Worm (Caenorhabditis elegans): Measurements from ENCODE around the gene pas-1.
A peak's percentile ranks its signal among the peaks of the same experiment; 100 is the strongest.

The pas-1 gene

ce11 chrV:14422317-14422716, at the start of gene pas-1:
TSS of gene pas-1 (minus strand) at chrV:14422618.
- TF ChIP-seq ama-1 (optimal IDR thresholded peaks at IDR 0.05) (no peak), ets-4 (tag; optimal IDR thresholded peaks at IDR 0.05) (no peak), ceh-48 (tag; optimal IDR thresholded peaks at IDR 0.05) (no peak), syd-9 (tag; optimal IDR thresholded peaks at IDR 0.05) (no peak), ceh-2 (tag; optimal IDR thresholded peaks at IDR 0.05) (no peak), fax-1 (tag; optimal IDR thresholded peaks at IDR 0.05) (no peak), ceh-45 (GFP tag; IDR thresholded peaks at IDR 0.05) (no peak), Y22D7AL.16 (tag; optimal IDR thresholded peaks at IDR 0.05) (no peak), ceh-14 (tag; optimal IDR thresholded peaks at IDR 0.05) (no peak), ceh-6 (GFP tag; optimal IDR thresholded peaks at IDR 0.05) (no peak), ttx-3 (tag; optimal IDR thresholded peaks at IDR 0.05) (no peak), ceh-9 (tag; optimal IDR thresholded peaks at IDR 0.05) (no peak), K02D7.2 (tag; optimal IDR thresholded peaks at IDR 0.05) (no peak), ceh-22 (tag; optimal IDR thresholded peaks at IDR 0.05) (no peak), tbx-7 (tag; optimal IDR thresholded peaks at IDR 0.05) (no peak)

ce11 chrV:14468931-14469330, 46.5 kb upstream of the pas-1 start, which contains the start of gene clec-57:
TSS of gene clec-57 (plus strand) at chrV:14469231.
- TF ChIP-seq ceh-30 (tag; optimal IDR thresholded peaks at IDR 0.05) (no peak), ceh-34 (tag; optimal IDR thresholded peaks at IDR 0.05) (no peak), pqm-1 (tag; optimal IDR thresholded peaks at IDR 0.05) (no peak), ttx-3 (tag; optimal IDR thresholded peaks at IDR 0.05) (no peak), che-1 (tag; optimal IDR thresholded peaks at IDR 0.05) (no peak), tbx-7 (tag; optimal IDR thresholded peaks at IDR 0.05) (no peak), lim-6 (tag; optimal IDR thresholded peaks at IDR 0.05) (no peak), npax-4 (tag; optimal IDR thresholded peaks at IDR 0.05) (no peak), ceh-9 (tag; optimal IDR thresholded peaks at IDR 0.05) (no peak), Y22D7AL.16 (tag; optimal IDR thresholded peaks at IDR 0.05) (no peak), unc-3 (GFP tag; conservative IDR thresholded peaks at IDR 0.05) (no peak), unc-3 (tag; optimal IDR thresholded peaks at IDR 0.05) (no peak), ceh-24 (tag; optimal IDR thresholded peaks at IDR 0.05) (no peak), pha-2 (tag; optimal IDR thresholded peaks at IDR 0.05) (no peak), mec-3 (tag; optimal IDR thresholded peaks at IDR 0.05; ENCODE audit: borderline replicate concordance) (no peak)

ce11 chrV:14468196-14468874, 45.9 kb upstream of the pas-1 start, which contains the start of gene srz-97:
TSS of gene srz-97 (minus strand) at chrV:14468246.
- TF ChIP-seq Y22D7AL.16 (tag; optimal IDR thresholded peaks at IDR 0.05), result no peak
- no peak for TF ChIP-seq elt-2 (tag; optimal IDR thresholded peaks at IDR 0.05)

- TF ChIP-seq ceh-6 (GFP tag; optimal IDR thresholded peaks at IDR 0.05) (no peak), lin-11 (tag; optimal IDR thresholded peaks at IDR 0.05) (no peak), ama-1 (optimal IDR thresholded peaks at IDR 0.05) (no peak), unc-3 (GFP tag; conservative IDR thresholded peaks at IDR 0.05) (no peak), unc-3 (tag; optimal IDR thresholded peaks at IDR 0.05) (no peak), ets-4 (tag; optimal IDR thresholded peaks at IDR 0.05) (no peak)
Observed at ce11 chrV:14464368-14464767, 42.0 kb upstream of the pas-1 start, which contains the start of gene F08H9.4. TSS of gene F08H9.4 (minus strand) at chrV:14464428.

ce11 chrV:14463087-14463486, 40.7 kb upstream of the pas-1 start, which contains the start of gene F08H9.3:
TSS of gene F08H9.3 (minus strand) at chrV:14463338.
- TF ChIP-seq ref-2 (tag; optimal IDR thresholded peaks at IDR 0.05), result peak; percentile 17
- peak; percentile 2 for TF ChIP-seq elt-2 (tag; optimal IDR thresholded peaks at IDR 0.05)

ce11 chrV:14462653-14463052, 40.2 kb upstream of the pas-1 start:
- no peak for TF ChIP-seq sox-2 (GFP tag; IDR thresholded peaks at IDR 0.05)
- TF ChIP-seq ceh-18 (tag; optimal IDR thresholded peaks at IDR 0.05), result no peak
- no peak for TF ChIP-seq elt-4 (tag; optimal IDR thresholded peaks at IDR 0.05)
- no peak for TF ChIP-seq C08G9.2 (tag; optimal IDR thresholded peaks at IDR 0.05)
- TF ChIP-seq ceh-31 (tag; optimal IDR thresholded peaks at IDR 0.05), result no peak
- no peak for TF ChIP-seq pat-9 (tag; optimal IDR thresholded peaks at IDR 0.05)
- TF ChIP-seq F13H6.1 (tag; optimal IDR thresholded peaks at IDR 0.05), result no peak
- no peak for TF ChIP-seq ceh-22 (tag; optimal IDR thresholded peaks at IDR 0.05)
- TF ChIP-seq pqm-1 (tag; optimal IDR thresholded peaks at IDR 0.05), result no peak
- no peak for TF ChIP-seq npax-4 (tag; optimal IDR thresholded peaks at IDR 0.05)
- TF ChIP-seq Y22D7AL.16 (tag; optimal IDR thresholded peaks at IDR 0.05), result no peak
- no peak for TF ChIP-seq sox-4 (tag; optimal IDR thresholded peaks at IDR 0.05)
- TF ChIP-seq pax-1 (tag; optimal IDR thresholded peaks at IDR 0.05), result no peak
- TF ChIP-seq dve-1 (tag; optimal IDR thresholded peaks at IDR 0.05), result no peak
- no peak for TF ChIP-seq unc-42 (tag; optimal IDR thresholded peaks at IDR 0.05)
- TF ChIP-seq madf-2 (tag; optimal IDR thresholded peaks at IDR 0.05), result no peak

All from whole organism, late embryonic.